Fruit fly (Drosophila melanogaster): ENCODE data around the gene CG33268.
A peak's percentile ranks its signal among the peaks of the same experiment; 100 is the strongest.

Gene CG33268

dm6 chr3L:11550359-11551056 lies 40.5 kb downstream of the CG33268 start:
- TF ChIP-seq CG14655 (GFP tag; optimal IDR thresholded peaks at IDR 0.05), result peak; percentile 16
- no peak for TF ChIP-seq gl (tag; optimal IDR thresholded peaks at IDR 0.05)
- TF ChIP-seq CG4496 (GFP tag; IDR thresholded peaks at IDR 0.05), result 0 out of 3 replicates have a peak, but pooled peaks have one; percentile 10
- no peak for TF ChIP-seq CG10348 (GFP tag; IDR thresholded peaks at IDR 0.05)

- TF ChIP-seq CG4496 (GFP tag; IDR thresholded peaks at IDR 0.05) (no peak), rn (GFP tag; IDR thresholded peaks at IDR 0.05) (no peak), fd96Ca (GFP tag; IDR thresholded peaks at IDR 0.05) (0 out of 3 replicates have a peak, but pooled peaks have one; percentile 37), Pif1B (GFP tag; optimal IDR thresholded peaks at IDR 0.05) (no peak), CG34367 (tag; optimal IDR thresholded peaks at IDR 0.05) (no peak), CG32121 (GFP tag; IDR thresholded peaks at IDR 0.05) (no peak), CG10348 (GFP tag; IDR thresholded peaks at IDR 0.05) (no peak), CG12605 (GFP tag; IDR thresholded peaks at IDR 0.05) (peak; percentile 58), Ets98B (GFP tag; IDR thresholded peaks at IDR 0.05) (peak; percentile 51), CG8159 (tag; optimal IDR thresholded peaks at IDR 0.05) (no peak)
Observed at dm6 chr3L:11549432-11549831, 41.6 kb downstream of the CG33268 start.

dm6 chr3L:11548009-11548408 lies 43.0 kb downstream of the CG33268 start:
- TF ChIP-seq CG9948 (tag; optimal IDR thresholded peaks at IDR 0.05) (no peak), fd96Ca (GFP tag; IDR thresholded peaks at IDR 0.05) (no peak), CG32121 (GFP tag; IDR thresholded peaks at IDR 0.05) (no peak), CG12605 (GFP tag; IDR thresholded peaks at IDR 0.05) (no peak), rn (GFP tag; IDR thresholded peaks at IDR 0.05) (no peak), CG8301 (tag; optimal IDR thresholded peaks at IDR 0.05) (no peak), Pif1A (GFP tag; optimal IDR thresholded peaks at IDR 0.05) (no peak), CG13204 (GFP tag; optimal IDR thresholded peaks at IDR 0.05) (no peak), CG14655 (GFP tag; optimal IDR thresholded peaks at IDR 0.05) (no peak)

- TF ChIP-seq fd96Ca (GFP tag; IDR thresholded peaks at IDR 0.05) (no peak), Ets98B (GFP tag; IDR thresholded peaks at IDR 0.05) (peak; percentile 13; the same call in 1 of the 2 replicates)
Observed at dm6 chr3L:11547302-11547994, 43.6 kb downstream of the CG33268 start.

dm6 chr3L:11543681-11544299 lies 47.2 kb downstream of the CG33268 start:
- no peak for TF ChIP-seq rn (GFP tag; IDR thresholded peaks at IDR 0.05)
- TF ChIP-seq Pif1A (GFP tag; optimal IDR thresholded peaks at IDR 0.05), result no peak
- TF ChIP-seq Pif1B (GFP tag; optimal IDR thresholded peaks at IDR 0.05), result no peak
- peak; percentile 83 for TF ChIP-seq CG8159 (tag; optimal IDR thresholded peaks at IDR 0.05)
- TF ChIP-seq CG4496 (GFP tag; IDR thresholded peaks at IDR 0.05), result 0 out of 3 replicates have a peak, but pooled peaks have one; percentile 22

dm6 chr3L:11542948-11543347 lies 48.1 kb downstream of the CG33268 start:
- TF ChIP-seq CG34367 (tag; optimal IDR thresholded peaks at IDR 0.05), result no peak
- TF ChIP-seq gl (tag; optimal IDR thresholded peaks at IDR 0.05), result no peak
- no peak for TF ChIP-seq D1 (tag; optimal IDR thresholded peaks at IDR 0.05)
- TF ChIP-seq CG9948 (tag; optimal IDR thresholded peaks at IDR 0.05), result no peak
- no peak for TF ChIP-seq Pif1B (GFP tag; optimal IDR thresholded peaks at IDR 0.05)
- TF ChIP-seq EcR (GFP tag; optimal IDR thresholded peaks at IDR 0.05), result no peak
- no peak for TF ChIP-seq rn (GFP tag; IDR thresholded peaks at IDR 0.05)
- TF ChIP-seq CG15710 (tag; optimal IDR thresholded peaks at IDR 0.05), result no peak
- no peak for TF ChIP-seq fd96Ca (GFP tag; IDR thresholded peaks at IDR 0.05)
- no peak for TF ChIP-seq CG32121 (GFP tag; IDR thresholded peaks at IDR 0.05)
- TF ChIP-seq CG10348 (GFP tag; IDR thresholded peaks at IDR 0.05), result no peak
- no peak for TF ChIP-seq CG12605 (GFP tag; IDR thresholded peaks at IDR 0.05)
- no peak for TF ChIP-seq CG14655 (GFP tag; optimal IDR thresholded peaks at IDR 0.05)

- TF ChIP-seq Snoo (tag; optimal IDR thresholded peaks at IDR 0.05) (no peak), Ets98B (GFP tag; IDR thresholded peaks at IDR 0.05) (no peak), gl (tag; optimal IDR thresholded peaks at IDR 0.05) (no peak), CG10348 (GFP tag; IDR thresholded peaks at IDR 0.05) (no peak), CG15710 (tag; optimal IDR thresholded peaks at IDR 0.05) (no peak)
Observed at dm6 chr3L:11542437-11542836, 48.6 kb downstream of the CG33268 start.

All from whole organism, pupa.